Worm (Caenorhabditis elegans): ENCODE data around the gene B0034.1.
"Not testable (repeated sequence)": the region's sequence is repeated elsewhere in the genome, so short reads cannot be mapped to it uniquely, and the experiment has no call there.

Gene B0034.1

DNA sequence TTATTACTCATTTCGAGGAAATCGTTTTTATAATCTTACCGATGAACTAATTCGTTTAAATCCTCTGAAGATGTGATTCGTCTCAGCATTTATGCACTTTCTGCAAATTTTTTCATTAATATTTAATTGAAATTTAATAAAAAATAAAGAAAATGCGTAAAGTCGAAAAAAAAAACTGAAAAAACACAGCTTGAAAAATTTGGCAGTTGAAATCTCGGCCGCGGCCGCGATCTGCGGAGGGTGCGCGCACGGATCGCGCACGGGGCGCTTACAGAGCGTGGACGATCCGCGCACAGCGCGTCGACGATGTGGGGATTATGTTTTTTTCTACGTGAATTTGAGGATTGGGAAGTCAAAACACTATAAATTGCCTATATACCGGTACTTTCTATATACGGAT is 40.8 kb downstream of the B0034.1 start, which contains the start of gene ZK84.4:
Gene ZK84.4 (minus strand): TSS at position 101 of the 400 bp plus-strand sequence.
- not testable (repeated sequence) for TF ChIP-seq unc-62 (GFP tag; optimal IDR thresholded peaks at IDR 0.05)

DNA sequence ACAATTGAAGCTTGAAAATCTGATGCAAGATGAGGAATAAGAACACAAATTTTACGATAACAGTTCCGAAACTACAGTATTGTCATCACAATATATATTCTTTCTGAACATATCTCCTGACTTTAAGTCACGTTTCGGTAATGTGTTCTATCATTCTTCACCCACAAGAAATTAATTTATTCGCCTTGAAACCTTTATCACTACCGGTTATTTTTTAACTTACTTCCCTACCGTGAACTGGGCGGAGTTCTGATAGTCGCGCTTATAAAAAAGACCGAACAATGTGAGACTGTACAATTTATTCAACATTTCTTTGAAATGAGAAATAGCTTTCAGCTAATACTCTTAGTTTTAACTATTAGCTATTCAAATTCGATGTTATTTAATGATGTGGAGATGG is 42.4 kb downstream of the B0034.1 start, which contains the start of gene ins-20:
Gene ins-20 (plus strand): TSS at position 301 of the 400 bp plus-strand sequence.
- TF ChIP-seq unc-62 (GFP tag; optimal IDR thresholded peaks at IDR 0.05): no peak

DNA sequence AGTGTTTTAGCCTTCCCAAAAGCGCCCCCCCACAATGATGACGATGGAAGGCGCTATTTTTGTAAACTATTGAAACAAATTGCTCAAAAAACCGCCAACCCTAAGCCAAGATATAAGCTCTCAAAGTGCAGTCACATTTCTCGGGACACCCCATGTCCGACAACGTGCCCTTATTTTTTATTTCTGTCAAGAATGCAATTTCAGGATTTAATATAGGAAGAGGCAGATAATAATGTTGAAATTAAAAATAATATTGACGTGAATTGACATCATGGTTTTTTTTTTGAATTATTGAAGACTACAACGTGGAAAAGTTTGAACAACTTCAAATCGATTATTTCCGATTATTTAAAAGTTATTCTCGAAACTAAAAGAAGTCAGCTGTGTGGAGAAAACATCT is 45.9 kb downstream of the B0034.1 start, which contains the start of gene ZK84.2:
Gene ZK84.2 (plus strand): TSS at position 301 of the 400 bp plus-strand sequence.
- TF ChIP-seq unc-62 (GFP tag; optimal IDR thresholded peaks at IDR 0.05): not testable (repeated sequence)

DNA sequence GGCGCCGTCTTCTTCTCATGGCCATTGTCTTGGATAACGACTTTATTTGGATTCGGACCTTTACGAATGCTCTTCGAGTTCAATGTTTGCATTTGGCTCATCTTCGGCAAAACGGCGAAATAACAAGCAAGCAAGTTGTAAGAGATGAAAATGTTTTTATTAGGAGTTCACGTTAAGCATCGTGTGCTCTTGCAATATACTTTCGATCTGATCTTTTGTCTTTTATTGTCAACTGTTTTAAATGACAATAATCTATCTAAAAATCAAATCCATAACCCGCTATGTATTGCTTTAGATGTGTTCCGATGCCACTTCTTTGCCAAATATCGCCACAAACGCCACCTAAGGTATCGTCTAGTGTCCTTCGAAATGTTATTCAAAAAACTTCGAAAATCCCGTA is 48.3 kb downstream of the B0034.1 start, which contains the start of gene ZK84.5:
Gene ZK84.5 (minus strand): TSS at position 101 of the 400 bp plus-strand sequence.
- TF ChIP-seq unc-62 (GFP tag; optimal IDR thresholded peaks at IDR 0.05): no peak

DNA sequence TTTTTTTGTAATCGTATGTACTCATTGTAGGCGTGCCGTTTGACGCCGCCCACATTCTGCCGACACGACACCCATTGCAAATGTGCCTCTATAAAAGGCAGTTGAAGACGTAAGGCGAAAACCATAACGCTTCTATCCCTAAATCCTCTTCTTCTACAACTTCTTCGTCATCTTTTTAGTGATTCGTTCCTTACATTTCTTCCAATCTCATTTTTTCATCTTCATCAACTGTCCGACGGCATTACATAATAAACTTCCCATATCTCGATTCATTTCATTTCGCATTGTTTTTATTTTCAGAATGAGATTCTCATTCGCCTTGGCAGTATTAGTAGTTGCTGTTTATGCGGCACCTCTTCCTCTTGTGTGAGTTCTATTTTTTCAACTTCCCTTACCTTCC is 52.2 kb downstream of the B0034.1 start, which contains the start of gene ZK84.1:
Gene ZK84.1 (plus strand): TSS at position 301 of the 400 bp plus-strand sequence.
- no peak for TF ChIP-seq unc-62 (GFP tag; optimal IDR thresholded peaks at IDR 0.05)
